Fruit fly (Drosophila melanogaster) whole organism, embryonic: ENCODE measurements around the gene RpL36.
A peak's percentile ranks its signal among the peaks of the same experiment; 100 is the strongest.

Source experiments
- Aef1 ChIP-seq: fragments of 200-800 bp; sonication (Bioruptor generic); IDR thresholded peaks from 3 replicates; pipeline ENCODE4 v1.3.6; 2022; ENCODE audit warnings: missing biosample characterization, missing genetic modification characterization
- Antp ChIP-seq: fragments of 200-800 bp; sonication (Bioruptor generic); optimal IDR thresholded peaks from 3 replicates; lab custom pipeline; 2016; ENCODE audit warnings: missing biosample characterization, missing genetic modification characterization
- Atf-2 ChIP-seq: fragments of 200-800 bp; sonication (Bioruptor generic); optimal IDR thresholded peaks from 2 replicates; lab custom pipeline; 2016; ENCODE audit warnings: missing biosample characterization, missing genetic modification characterization
- CG10366 ChIP-seq: fragments of 200-800 bp; sonication (Bioruptor generic); IDR thresholded peaks from 2 replicates; pipeline ENCODE4 v1.3.6; 2022; ENCODE audit warnings: missing biosample characterization, missing genetic modification characterization
- CG10654 ChIP-seq: fragments of 200-800 bp; sonication (Bioruptor generic); optimal IDR thresholded peaks from 2 replicates; lab custom pipeline; 2016; ENCODE audit warnings: missing biosample characterization, missing genetic modification characterization
- CG11093 ChIP-seq: fragments of 200-800 bp; sonication (Bioruptor generic); IDR thresholded peaks from 3 replicates; pipeline ENCODE4 v1.3.6; 2022; ENCODE audit warnings: missing biosample characterization, missing genetic modification characterization
- CG12155 ChIP-seq: fragments of 200-800 bp; sonication (Bioruptor generic); optimal IDR thresholded peaks from 3 replicates; lab custom pipeline; 2016; ENCODE audit warnings: missing biosample characterization, missing genetic modification characterization
- CG1602 ChIP-seq: fragments of 200-800 bp; sonication (Bioruptor generic); optimal IDR thresholded peaks from 3 replicates; lab custom pipeline; 2016; ENCODE audit warnings: missing biosample characterization, missing genetic modification characterization
- CG17361 ChIP-seq: fragments of 200-800 bp; sonication (Bioruptor generic); IDR thresholded peaks from 3 replicates; pipeline ENCODE4 v1.3.6; 2022; ENCODE audit warnings: missing biosample characterization, missing genetic modification characterization
- CG17568 ChIP-seq: fragments of 200-800 bp; sonication (Bioruptor generic); optimal IDR thresholded peaks from 2 replicates; lab custom pipeline; 2018; ENCODE audit warnings: missing biosample characterization, mild to moderate bottlenecking, missing genetic modification characterization, moderate library complexity
- CG17912 ChIP-seq: fragments of 200-800 bp; sonication (Bioruptor generic); optimal IDR thresholded peaks from 2 replicates; lab custom pipeline; 2018; ENCODE audit warnings: missing biosample characterization, mild to moderate bottlenecking, missing genetic modification characterization
- CG2116 ChIP-seq: fragments of 200-800 bp; sonication (Bioruptor generic); optimal IDR thresholded peaks from 3 replicates; lab custom pipeline; 2018; ENCODE audit warnings: missing biosample characterization, mild to moderate bottlenecking, missing genetic modification characterization
- CG2889 ChIP-seq: fragments of 200-800 bp; sonication (Bioruptor generic); IDR thresholded peaks from 3 replicates; pipeline ENCODE4 v1.3.6; 2022; ENCODE audit warnings: missing biosample characterization, missing genetic modification characterization
- CG32767 ChIP-seq: fragments of 200-800 bp; sonication (Bioruptor generic); IDR thresholded peaks from 2 replicates; pipeline ENCODE4 v1.3.6; 2022; ENCODE audit warnings: missing biosample characterization, missing genetic modification characterization
- CG3838 ChIP-seq: fragments of 200-800 bp; sonication (Bioruptor generic); optimal IDR thresholded peaks from 3 replicates; lab custom pipeline; 2016; ENCODE audit warnings: missing biosample characterization, missing genetic modification characterization
- CG6791 ChIP-seq: fragments of 200-800 bp; sonication (Bioruptor generic); IDR thresholded peaks from 3 replicates; pipeline ENCODE4 v1.3.6; 2022; ENCODE audit warnings: missing biosample characterization, missing genetic modification characterization; ENCODE audit not compliant: partially characterized antibody
- CG7745 ChIP-seq: fragments of 200-800 bp; sonication (Bioruptor generic); optimal IDR thresholded peaks from 2 replicates; lab custom pipeline; 2018; ENCODE audit warnings: missing biosample characterization, mild to moderate bottlenecking, missing genetic modification characterization, moderate library complexity
- CG9437 ChIP-seq: fragments of 200-800 bp; sonication (Bioruptor generic); optimal IDR thresholded peaks from 2 replicates; lab custom pipeline; 2018; ENCODE audit warnings: missing biosample characterization, mild to moderate bottlenecking, missing genetic modification characterization
- CG9727 ChIP-seq: fragments of 200-800 bp; sonication (Bioruptor generic); optimal IDR thresholded peaks from 3 replicates; lab custom pipeline; 2017; ENCODE audit warnings: missing biosample characterization, mild to moderate bottlenecking, missing genetic modification characterization
- CrebB ChIP-seq: fragments of 200-800 bp; sonication (Bioruptor generic); optimal IDR thresholded peaks from 3 replicates; lab custom pipeline; 2018; ENCODE audit warnings: missing biosample characterization, mild to moderate bottlenecking, missing genetic modification characterization
- Dp ChIP-seq: fragments of 200-800 bp; sonication (Bioruptor generic); optimal IDR thresholded peaks from 2 replicates; lab custom pipeline; 2018; ENCODE audit warnings: missing biosample characterization, mild to moderate bottlenecking, missing genetic modification characterization, moderate library complexity
- Elba2 ChIP-seq: fragments of 200-800 bp; sonication (Bioruptor generic); optimal IDR thresholded peaks from 3 replicates; lab custom pipeline; 2016; ENCODE audit warnings: missing biosample characterization, missing genetic modification characterization
- Jarid2 ChIP-seq: fragments of 200-800 bp; sonication (Bioruptor generic); optimal IDR thresholded peaks from 3 replicates; lab custom pipeline; 2017; ENCODE audit warnings: mild to moderate bottlenecking, missing biosample characterization, missing genetic modification reagents, missing genetic modification characterization
- Lim3 ChIP-seq: fragments of 200-800 bp; sonication (Bioruptor generic); IDR thresholded peaks from 2 replicates; pipeline ENCODE4 v1.3.6; 2022; ENCODE audit warnings: missing biosample characterization, missing genetic modification characterization
- MBD-R2 ChIP-seq: fragments of 200-800 bp; sonication (Bioruptor generic); IDR thresholded peaks from 2 replicates; pipeline ENCODE4 v1.3.6; 2022; ENCODE audit warnings: missing biosample characterization, missing genetic modification characterization
- MESR4 ChIP-seq: fragments of 200-800 bp; sonication (Bioruptor generic); optimal IDR thresholded peaks from 2 replicates; lab custom pipeline; 2018; ENCODE audit warnings: missing biosample characterization, mild to moderate bottlenecking, missing genetic modification characterization, moderate library complexity
- Meics ChIP-seq: fragments of 200-800 bp; sonication (Bioruptor generic); optimal IDR thresholded peaks from 2 replicates; lab custom pipeline; 2017; ENCODE audit warnings: missing biosample characterization, mild to moderate bottlenecking, missing genetic modification characterization
- NC2α ChIP-seq: fragments of 200-800 bp; sonication (Bioruptor generic); optimal IDR thresholded peaks from 2 replicates; lab custom pipeline; 2016; ENCODE audit warnings: missing biosample characterization, missing genetic modification characterization
- NFAT ChIP-seq: fragments of 200-800 bp; sonication (Bioruptor generic); IDR thresholded peaks from 2 replicates; pipeline ENCODE4 v1.3.6; 2022; ENCODE audit warnings: missing biosample characterization, missing genetic modification characterization
- Nf-YA ChIP-seq: fragments of 200-800 bp; sonication (Bioruptor generic); IDR thresholded peaks from 2 replicates; pipeline ENCODE4 v1.3.6; 2022; ENCODE audit warnings: missing biosample characterization, missing genetic modification characterization
- Opbp ChIP-seq: fragments of 200-800 bp; sonication (Bioruptor generic); IDR thresholded peaks from 3 replicates; pipeline ENCODE4 v1.3.6; 2022; ENCODE audit warnings: missing biosample characterization, missing genetic modification characterization; ENCODE audit not compliant: partially characterized antibody
- Pdp1 ChIP-seq, 2 experiments: fragments of 200-800 bp; sonication (Bioruptor generic); optimal IDR thresholded peaks; 3 replicates each; lab custom pipeline; 2016; ENCODE audit warnings: missing biosample characterization in 2 of 2, missing genetic modification characterization in 2 of 2, mild to moderate bottlenecking in 1 of 2, moderate library complexity in 1 of 2
- Sry-β ChIP-seq: fragments of 200-800 bp; sonication (Bioruptor generic); optimal IDR thresholded peaks from 2 replicates; lab custom pipeline; 2018; ENCODE audit warnings: missing biosample characterization, mild to moderate bottlenecking, missing genetic modification characterization, moderate library complexity
- Stat92E ChIP-seq, 3 experiments: fragments of >200 bp in 2 of 3; fragments of 200-800 bp in 1 of 3; sonication (Bioruptor generic) in 1 of 3; optimal IDR thresholded peaks; 2 replicates each; lab custom pipeline; 2017 to 2019; ENCODE audit warnings: missing biosample characterization in 3 of 3, missing genetic modification characterization in 3 of 3, mild to moderate bottlenecking in 1 of 3, moderate library complexity in 1 of 3
- Xrp1 ChIP-seq: fragments of 200-800 bp; sonication (Bioruptor generic); IDR thresholded peaks from 2 replicates; pipeline ENCODE4 v1.3.6; 2022; ENCODE audit warnings: missing biosample characterization, missing genetic modification characterization
- bowl ChIP-seq: fragments of 200-800 bp; sonication (Bioruptor generic); IDR thresholded peaks from 2 replicates; pipeline ENCODE4 v1.3.6; 2022; ENCODE audit warnings: missing biosample characterization, missing genetic modification characterization
- chn ChIP-seq: fragments of 200-800 bp; sonication (Bioruptor generic); optimal IDR thresholded peaks from 2 replicates; lab custom pipeline; 2016; ENCODE audit warnings: missing biosample characterization, missing genetic modification characterization
- dpn ChIP-seq, 2 experiments: fragments of 200-800 bp; sonication (Bioruptor generic); optimal IDR thresholded peaks; 3 replicates each; lab custom pipeline; 2016; ENCODE audit warnings: missing biosample characterization in 2 of 2, missing genetic modification characterization in 2 of 2
- en ChIP-seq: fragments of 200-800 bp; sonication (Bioruptor generic); optimal IDR thresholded peaks from 2 replicates; lab custom pipeline; 2016; ENCODE audit warnings: missing biosample characterization, missing genetic modification characterization
- fd64A ChIP-seq: fragments of 200-800 bp; sonication (Bioruptor generic); optimal IDR thresholded peaks from 3 replicates; lab custom pipeline; 2018; ENCODE audit warnings: missing biosample characterization, mild to moderate bottlenecking, missing genetic modification characterization
- kay ChIP-seq: fragments of 200-800 bp; sonication (Bioruptor generic); optimal IDR thresholded peaks from 2 replicates; lab custom pipeline; 2016; ENCODE audit warnings: missing biosample characterization, missing genetic modification characterization
- klu ChIP-seq: fragments of 200-800 bp; sonication (Bioruptor generic); IDR thresholded peaks from 2 replicates; pipeline ENCODE4 v1.3.6; 2022; ENCODE audit warnings: missing biosample characterization, missing genetic modification characterization
- lov ChIP-seq, 2 experiments: fragments of 200-800 bp in 1 of 2; fragments of >200 bp in 1 of 2; sonication (Bioruptor generic) in 1 of 2; IDR thresholded peaks in 1 of 2; optimal IDR thresholded peaks in 1 of 2; 2 replicates in 1 of 2; 3 replicates in 1 of 2; pipeline versions ENCODE4 v1.3.6 to Lab custom; 2017 to 2022; ENCODE audit warnings: missing biosample characterization in 1 of 2, missing genetic modification characterization in 1 of 2
- shn ChIP-seq: fragments of 200-800 bp; sonication (Bioruptor generic); optimal IDR thresholded peaks from 3 replicates; lab custom pipeline; 2016; ENCODE audit warnings: missing biosample characterization, missing genetic modification characterization
- sima ChIP-seq: fragments of 200-800 bp; sonication (Bioruptor generic); optimal IDR thresholded peaks from 2 replicates; lab custom pipeline; 2016; ENCODE audit warnings: missing biosample characterization, missing genetic modification characterization
- sisA ChIP-seq: fragments of 200-800 bp; sonication (Bioruptor generic); IDR thresholded peaks from 2 replicates; pipeline ENCODE4 v1.3.6; 2022; ENCODE audit warnings: missing biosample characterization, missing genetic modification characterization
- tll ChIP-seq, 2 experiments: fragments of 200-800 bp in 1 of 2; fragments of >200 bp in 1 of 2; sonication (Bioruptor generic) in 1 of 2; optimal IDR thresholded peaks; 2 replicates each; lab custom pipeline; 2017 to 2019; ENCODE audit warnings: missing biosample characterization in 2 of 2, missing genetic modification characterization in 2 of 2, mild to moderate bottlenecking in 1 of 2, moderate library complexity in 1 of 2
- wdn ChIP-seq: fragments of 200-800 bp; sonication (Bioruptor generic); IDR thresholded peaks from 2 replicates; pipeline ENCODE4 v1.3.6; 2022; ENCODE audit warnings: missing biosample characterization, missing genetic modification characterization

The RpL36 gene

dm6 chrX:629239-629821 lies at the start of gene RpL36, which contains the start of gene Mybbp1A (continued):
- TF ChIP-seq dpn (GFP tag; optimal IDR thresholded peaks at IDR 0.05; lab: Kevin White, UChicago) (peak; percentile 54 to 82), sisA (GFP tag; lab: Robert Waterston, UW) (peak; percentile 24; the same call in 1 of the 2 replicates), CG32767 (GFP tag; lab: Robert Waterston, UW) (0 out of 2 replicates have a peak, but pooled peaks have one; percentile 41), Dp (GFP tag; lab: Kevin White, UChicago) (peak; percentile 75), MBD-R2 (GFP tag; lab: Robert Waterston, UW) (0 out of 2 replicates have a peak, but pooled peaks have one; percentile 42), Pdp1 (GFP tag; optimal IDR thresholded peaks at IDR 0.05; lab: Kevin White, UChicago) (peak; percentile 37 to 71), Sry-β (no peak), Elba2 (GFP tag; lab: Kevin White, UChicago) (no peak), Antp (GFP tag; lab: Kevin White, UChicago) (peak; percentile 62), NFAT (peak; percentile 71), fd64A (GFP tag; lab: Kevin White, UChicago) (peak; percentile 68), CG11093 (GFP tag; lab: Robert Waterston, UW) (no peak), Atf-2 (GFP tag; lab: Kevin White, UChicago) (peak; percentile 46), lov (optimal IDR thresholded peaks at IDR 0.05; lab: Kevin White, UChicago) (no peak), lov (GFP tag; IDR thresholded peaks at IDR 0.05; lab: Robert Waterston, UW) (peak; percentile 77; the same call in 1 of the 3 replicates), Jarid2 (GFP tag; lab: Kevin White, UChicago) (no peak), Meics (GFP tag; lab: Kevin White, UChicago) (peak; percentile 87), Xrp1 (GFP tag; lab: Robert Waterston, UW) (0 out of 2 replicates have a peak, but pooled peaks have one; percentile 17), CG9727 (GFP tag; lab: Kevin White, UChicago) (peak; percentile 88), kay (GFP tag; lab: Kevin White, UChicago) (no peak), Aef1 (GFP tag; lab: Robert Waterston, UW) (peak; percentile 28; the same call in 1 of the 3 replicates), Stat92E (GFP tag; optimal IDR thresholded peaks at IDR 0.05; lab: Kevin White, UChicago) (peak in 1 of 3 experiments; percentile 12), CG7745 (no peak), en (GFP tag; lab: Kevin White, UChicago) (peak; percentile 56), CG12155 (GFP tag; lab: Kevin White, UChicago) (peak; percentile 52), NC2α (GFP tag; lab: Kevin White, UChicago) (peak; percentile 61), shn (GFP tag; lab: Kevin White, UChicago) (peak; percentile 81), sima (peak; percentile 24), Lim3 (GFP tag; lab: Robert Waterston, UW) (no peak), CG9437 (GFP tag; lab: Kevin White, UChicago) (peak; percentile 46), Nf-YA (GFP tag; lab: Robert Waterston, UW) (peak; percentile 60; the same call in 1 of the 2 replicates), CG17361 (peak; percentile 76; the same call in 2 of the 3 replicates), CG6791 (GFP tag; lab: Robert Waterston, UW) (peak; percentile 85), CG10366 (GFP tag; lab: Robert Waterston, UW) (peak; percentile 58), CG10654 (GFP tag; lab: Kevin White, UChicago) (peak; percentile 62), CG1602 (GFP tag; lab: Kevin White, UChicago) (peak; percentile 31), MESR4 (GFP tag; lab: Kevin White, UChicago) (peak; percentile 98), tll (GFP tag; optimal IDR thresholded peaks at IDR 0.05; lab: Kevin White, UChicago) (no peak), wdn (GFP tag; lab: Robert Waterston, UW) (0 out of 2 replicates have a peak, but pooled peaks have one; percentile 43), Opbp (peak; percentile 88), CG3838 (GFP tag; lab: Kevin White, UChicago) (peak; percentile 50), CrebB (tag; lab: Kevin White, UChicago) (peak; percentile 52), CG17912 (GFP tag; lab: Kevin White, UChicago) (peak; percentile 67), CG2889 (GFP tag; lab: Robert Waterston, UW) (0 out of 3 replicates have a peak, but pooled peaks have one; percentile 37), bowl (GFP tag; lab: Robert Waterston, UW) (0 out of 2 replicates have a peak, but pooled peaks have one; percentile 30), klu (GFP tag; lab: Robert Waterston, UW) (peak; percentile 30; the same call in 1 of the 2 replicates), CG2116 (GFP tag; lab: Kevin White, UChicago) (peak; percentile 93), chn (peak; percentile 72), CG17568 (GFP tag; lab: Kevin White, UChicago) (no peak)
